Fruit fly (Drosophila melanogaster) whole organism, embryonic: Measurements from ENCODE around the gene CG7377.

Experiments used
- Aef1 ChIP-seq: fragments of 200-800 bp; sonication (Bioruptor generic); IDR thresholded peaks from 3 replicates; pipeline ENCODE4 v1.3.6; 2022; ENCODE audit warnings: missing biosample characterization, missing genetic modification characterization
- CG10565 ChIP-seq: fragments of 200-800 bp; sonication (Bioruptor generic); optimal IDR thresholded peaks from 3 replicates; lab custom pipeline; 2016; ENCODE audit warnings: missing biosample characterization, mild to moderate bottlenecking, missing genetic modification characterization
- CG12391 ChIP-seq: fragments of 200-800 bp; sonication (Bioruptor generic); optimal IDR thresholded peaks from 3 replicates; lab custom pipeline; 2018; ENCODE audit warnings: missing biosample characterization, mild to moderate bottlenecking, missing genetic modification characterization, moderate library complexity
- CG12744 ChIP-seq: fragments of 200-800 bp; sonication (Bioruptor generic); optimal IDR thresholded peaks from 2 replicates; lab custom pipeline; 2016; ENCODE audit warnings: missing biosample characterization, missing genetic modification characterization
- CG14050 ChIP-seq: fragments of 200-800 bp; sonication (Bioruptor generic); IDR thresholded peaks from 3 replicates; pipeline ENCODE4 v1.3.6; 2022; ENCODE audit warnings: missing biosample characterization, missing genetic modification characterization
- CG14441 ChIP-seq: fragments of 200-800 bp; sonication (Bioruptor generic); IDR thresholded peaks from 2 replicates; pipeline ENCODE4 v1.3.6; 2022; ENCODE audit warnings: missing biosample characterization, missing genetic modification characterization
- CG15479 ChIP-seq: fragments of 200-800 bp; sonication (Bioruptor generic); optimal IDR thresholded peaks from 3 replicates; lab custom pipeline; 2019; ENCODE audit warnings: missing biosample characterization, mild to moderate bottlenecking, missing genetic modification characterization, moderate library complexity
- CG15514 ChIP-seq: fragments of 200-800 bp; sonication (Bioruptor generic); optimal IDR thresholded peaks from 3 replicates; lab custom pipeline; 2017; ENCODE audit warnings: missing biosample characterization, missing genetic modification characterization, mild to moderate bottlenecking, moderate library complexity, missing genetic modification reagents
- CG16813 ChIP-seq: fragments of 200-800 bp; sonication (Bioruptor generic); IDR thresholded peaks from 3 replicates; pipeline ENCODE4 v1.3.6; 2022; ENCODE audit warnings: missing biosample characterization, missing genetic modification characterization; ENCODE audit not compliant: partially characterized antibody
- CG1832 ChIP-seq: fragments of 200-800 bp; sonication (Bioruptor generic); optimal IDR thresholded peaks from 2 replicates; lab custom pipeline; 2017; ENCODE audit warnings: missing biosample characterization, mild to moderate bottlenecking, missing genetic modification characterization, inconsistent platforms
- CG2889 ChIP-seq: fragments of 200-800 bp; sonication (Bioruptor generic); IDR thresholded peaks from 3 replicates; pipeline ENCODE4 v1.3.6; 2022; ENCODE audit warnings: missing biosample characterization, missing genetic modification characterization
- CG31224 ChIP-seq: fragments of 200-800 bp; sonication (Bioruptor generic); IDR thresholded peaks from 2 replicates; pipeline ENCODE4 v1.3.6; 2022; ENCODE audit warnings: missing biosample characterization, missing genetic modification characterization
- CG3163 ChIP-seq: fragments of 200-800 bp; sonication (Bioruptor generic); optimal IDR thresholded peaks from 3 replicates; lab custom pipeline; 2016; ENCODE audit warnings: missing biosample characterization, missing genetic modification characterization
- CG34422 ChIP-seq: fragments of 200-800 bp; sonication (Bioruptor generic); IDR thresholded peaks from 3 replicates; pipeline ENCODE4 v1.3.6; 2022; ENCODE audit warnings: missing biosample characterization, missing genetic modification characterization
- CG4360 ChIP-seq: fragments of 200-800 bp; sonication (Bioruptor generic); IDR thresholded peaks from 2 replicates; pipeline ENCODE4 v1.3.6; 2022; ENCODE audit warnings: missing biosample characterization, missing genetic modification characterization
- CG4854 ChIP-seq: fragments of 200-800 bp; sonication (Bioruptor generic); optimal IDR thresholded peaks from 2 replicates; lab custom pipeline; 2016; ENCODE audit warnings: missing biosample characterization, missing genetic modification characterization, inconsistent platforms
- CG8765 ChIP-seq: fragments of 200-800 bp; sonication (Bioruptor generic); IDR thresholded peaks from 2 replicates; pipeline ENCODE4 v1.3.6; 2022; ENCODE audit warnings: missing biosample characterization, missing genetic modification characterization
- CHES-1-like ChIP-seq: fragments of 200-800 bp; sonication (Bioruptor generic); optimal IDR thresholded peaks from 2 replicates; lab custom pipeline; 2016; ENCODE audit warnings: missing biosample characterization, missing genetic modification characterization
- Deaf1 ChIP-seq: fragments of 200-800 bp; optimal IDR thresholded peaks from 3 replicates; lab custom pipeline; 2019; ENCODE audit warnings: missing biosample characterization, mild to moderate bottlenecking, missing genetic modification characterization, moderate library complexity
- Eip74EF ChIP-seq, 2 experiments: fragments of 200-800 bp in 1 of 2; fragments of >200 bp in 1 of 2; sonication (Bioruptor generic) in 1 of 2; optimal IDR thresholded peaks; 2 replicates each; lab custom pipeline; 2017 to 2019; ENCODE audit warnings: missing biosample characterization in 2 of 2, missing genetic modification characterization in 2 of 2, mild to moderate bottlenecking in 1 of 2, moderate library complexity in 1 of 2
- Elba2 ChIP-seq: fragments of 200-800 bp; sonication (Bioruptor generic); optimal IDR thresholded peaks from 3 replicates; lab custom pipeline; 2016; ENCODE audit warnings: missing biosample characterization, missing genetic modification characterization
- Hr51 ChIP-seq, 2 experiments: fragments of 200-800 bp; sonication (Bioruptor generic); optimal IDR thresholded peaks; 2 replicates in 1 of 2; 3 replicates in 1 of 2; lab custom pipeline; 2016 to 2018; ENCODE audit warnings: missing biosample characterization in 2 of 2, missing genetic modification characterization in 2 of 2, mild to moderate bottlenecking in 1 of 2, moderate library complexity in 1 of 2
- Hr78 ChIP-seq, 2 experiments: fragments of 200-800 bp in 1 of 2; fragments of >200 bp in 1 of 2; sonication (Bioruptor generic) in 1 of 2; optimal IDR thresholded peaks; 2 replicates each; lab custom pipeline; 2017 to 2019; ENCODE audit warnings: missing biosample characterization in 2 of 2, missing genetic modification characterization in 2 of 2, mild to moderate bottlenecking in 1 of 2, moderate library complexity in 1 of 2
- Neu2 ChIP-seq: fragments of 200-800 bp; sonication (Bioruptor generic); optimal IDR thresholded peaks from 3 replicates; lab custom pipeline; 2016; ENCODE audit warnings: missing biosample characterization, missing genetic modification characterization, borderline replicate concordance
- Rx ChIP-seq: fragments of 200-800 bp; sonication (Bioruptor generic); IDR thresholded peaks from 2 replicates; pipeline ENCODE4 v1.3.6; 2022; ENCODE audit warnings: missing biosample characterization, missing genetic modification characterization
- Spps ChIP-seq: fragments of 200-800 bp; sonication (Bioruptor generic); optimal IDR thresholded peaks from 2 replicates; lab custom pipeline; 2018; ENCODE audit warnings: missing biosample characterization, mild to moderate bottlenecking, missing genetic modification characterization
- br ChIP-seq: fragments of >200 bp; optimal IDR thresholded peaks from 2 replicates; lab custom pipeline; 2017
- chinmo ChIP-seq: fragments of 200-800 bp; sonication (Bioruptor generic); IDR thresholded peaks from 4 replicates; pipeline ENCODE4 v1.3.6; 2022; ENCODE audit warnings: missing biosample characterization, missing genetic modification characterization; ENCODE audit not compliant: partially characterized antibody
- chn ChIP-seq: fragments of 200-800 bp; sonication (Bioruptor generic); optimal IDR thresholded peaks from 2 replicates; lab custom pipeline; 2016; ENCODE audit warnings: missing biosample characterization, missing genetic modification characterization
- en ChIP-seq: fragments of 200-800 bp; sonication (Bioruptor generic); optimal IDR thresholded peaks from 2 replicates; lab custom pipeline; 2016; ENCODE audit warnings: missing biosample characterization, missing genetic modification characterization
- gce ChIP-seq: fragments of 200-800 bp; sonication (Bioruptor generic); IDR thresholded peaks from 3 replicates; pipeline ENCODE4 v1.3.6; 2022; ENCODE audit warnings: missing biosample characterization, missing genetic modification characterization
- her ChIP-seq: fragments of 200-800 bp; sonication (Bioruptor generic); optimal IDR thresholded peaks from 2 replicates; lab custom pipeline; 2016; ENCODE audit warnings: missing biosample characterization, missing genetic modification characterization
- ind ChIP-seq: fragments of 200-800 bp; sonication (Bioruptor generic); optimal IDR thresholded peaks from 3 replicates; lab custom pipeline; 2016; ENCODE audit warnings: missing biosample characterization, missing genetic modification characterization
- inv ChIP-seq: fragments of 200-800 bp; sonication (Bioruptor generic); IDR thresholded peaks from 2 replicates; pipeline ENCODE4 v1.3.6; 2022; ENCODE audit warnings: missing biosample characterization, missing genetic modification characterization; ENCODE audit not compliant: partially characterized antibody
- kni ChIP-seq: fragments of 200-800 bp; sonication (Bioruptor generic); optimal IDR thresholded peaks from 3 replicates; lab custom pipeline; 2017; ENCODE audit warnings: mild to moderate bottlenecking, missing biosample characterization, missing genetic modification reagents, missing genetic modification characterization
- peb ChIP-seq: fragments of 200-800 bp; sonication (Bioruptor generic); IDR thresholded peaks from 2 replicates; pipeline ENCODE4 v1.3.6; 2022; ENCODE audit warnings: missing biosample characterization, missing genetic modification characterization
- pho ChIP-seq: fragments of 200-800 bp; sonication (Bioruptor generic); optimal IDR thresholded peaks from 2 replicates; lab custom pipeline; 2016; ENCODE audit warnings: missing biosample characterization, missing genetic modification characterization
- pros ChIP-seq: fragments of 200-800 bp; sonication (Bioruptor generic); optimal IDR thresholded peaks from 3 replicates; lab custom pipeline; 2019; ENCODE audit warnings: missing biosample characterization, mild to moderate bottlenecking, missing genetic modification characterization, moderate library complexity
- rib ChIP-seq: fragments of 200-800 bp; sonication (Bioruptor generic); IDR thresholded peaks from 2 replicates; pipeline ENCODE4 v1.3.6; 2022; ENCODE audit warnings: missing biosample characterization, missing genetic modification characterization
- sd ChIP-seq: fragments of 200-800 bp; sonication (Bioruptor generic); optimal IDR thresholded peaks from 3 replicates; lab custom pipeline; 2018; ENCODE audit warnings: missing biosample characterization, mild to moderate bottlenecking, missing genetic modification characterization, moderate library complexity
- slp2 ChIP-seq: fragments of 200-800 bp; sonication (Bioruptor generic); optimal IDR thresholded peaks from 2 replicates; lab custom pipeline; 2016; ENCODE audit warnings: missing biosample characterization, missing genetic modification characterization
- so ChIP-seq: fragments of 200-800 bp; sonication (Bioruptor generic); IDR thresholded peaks from 3 replicates; pipeline ENCODE4 v1.3.6; 2022; ENCODE audit warnings: missing biosample characterization, missing genetic modification characterization
- sob ChIP-seq: fragments of 200-800 bp; sonication (Bioruptor generic); IDR thresholded peaks from 2 replicates; pipeline ENCODE4 v1.3.6; 2022; ENCODE audit warnings: missing biosample characterization, missing genetic modification characterization
- stwl ChIP-seq: fragments of 200-800 bp; sonication (Bioruptor generic); optimal IDR thresholded peaks from 3 replicates; lab custom pipeline; 2018; ENCODE audit warnings: missing biosample characterization, mild to moderate bottlenecking, missing genetic modification characterization, moderate library complexity
- tio ChIP-seq: fragments of 200-800 bp; sonication (Bioruptor generic); optimal IDR thresholded peaks from 2 replicates; lab custom pipeline; 2017; ENCODE audit warnings: missing biosample characterization, missing genetic modification characterization, inconsistent platforms
- wek ChIP-seq: fragments of 200-800 bp; sonication (Bioruptor generic); optimal IDR thresholded peaks from 3 replicates; lab custom pipeline; 2018; ENCODE audit warnings: missing biosample characterization, mild to moderate bottlenecking, missing genetic modification characterization, moderate library complexity

Gene CG7377

dm6 chr3L:11582097-11582496 lies 7.4 kb upstream of the CG7377 start, which contains the start of gene CG33269:
Gene CG33269, minus strand, starts transcription at chr3L:11582197.
- no peak for TF ChIP-seq en (GFP tag; lab: Kevin White, UChicago)
- no peak for TF ChIP-seq tio (GFP tag; lab: Kevin White, UChicago)
- TF ChIP-seq sob (GFP tag; lab: Robert Waterston, UW), result no peak
- no peak for TF ChIP-seq CG4854 (GFP tag; lab: Kevin White, UChicago)
- TF ChIP-seq pho (GFP tag; lab: Kevin White, UChicago), result no peak
- TF ChIP-seq Spps, result no peak
- TF ChIP-seq Neu2, result no peak
- TF ChIP-seq slp2 (GFP tag; lab: Kevin White, UChicago), result no peak
- no peak for TF ChIP-seq CG14441 (GFP tag; lab: Robert Waterston, UW)
- no peak for TF ChIP-seq CG15514
- TF ChIP-seq Rx (GFP tag; lab: Robert Waterston, UW), result no peak
- TF ChIP-seq Aef1, result no peak

- TF ChIP-seq her (GFP tag; lab: Kevin White, UChicago), result no peak
- no peak for TF ChIP-seq CG10565 (GFP tag; lab: Kevin White, UChicago)
- TF ChIP-seq CG14050 (GFP tag; lab: Robert Waterston, UW), result no peak
- no peak for TF ChIP-seq CG2889 (GFP tag; lab: Robert Waterston, UW)
- no peak for TF ChIP-seq Elba2
- TF ChIP-seq CG12744 (GFP tag; lab: Kevin White, UChicago), result no peak
- TF ChIP-seq br (lab: Kevin White, UChicago), result no peak
Measured at dm6 chr3L:11583964-11584363, 5.5 kb upstream of the CG7377 start, which contains the start of gene CG32086. Gene CG32086, minus strand, starts transcription at chr3L:11584064.

- no peak for TF ChIP-seq wek (GFP tag; lab: Kevin White, UChicago)
- peak; percentile 21; the same call in 1 of the 3 replicates for TF ChIP-seq CG16813
- peak; percentile 5 for TF ChIP-seq sd
- TF ChIP-seq Aef1, result peak; percentile 16; the same call in 1 of the 3 replicates
- TF ChIP-seq ind (GFP tag; lab: Kevin White, UChicago), result no peak
- 0 out of 3 replicates have a peak, but pooled peaks have one; percentile 7 for TF ChIP-seq so (GFP tag; lab: Robert Waterston, UW)
- peak; percentile 88 for TF ChIP-seq CG3163 (GFP tag; lab: Kevin White, UChicago)
- peak; percentile 25 for TF ChIP-seq stwl (tag; lab: Kevin White, UChicago)
- TF ChIP-seq Eip74EF (GFP tag; optimal IDR thresholded peaks at IDR 0.05; lab: Kevin White, UChicago), result peak in 1 of 2 experiments; percentile 45
- peak; percentile 92 for TF ChIP-seq chinmo (GFP tag; lab: Robert Waterston, UW)
- peak; percentile 69; the same call in 1 of the 2 replicates for TF ChIP-seq rib (GFP tag; lab: Robert Waterston, UW)
- TF ChIP-seq gce (GFP tag; lab: Robert Waterston, UW), result peak; percentile 36; the same call in 1 of the 3 replicates
- TF ChIP-seq CG8765 (GFP tag; lab: Robert Waterston, UW), result peak; percentile 34; the same call in 1 of the 2 replicates
- TF ChIP-seq inv (GFP tag; lab: Robert Waterston, UW), result 0 out of 2 replicates have a peak, but pooled peaks have one; percentile 21
- TF ChIP-seq CG31224 (GFP tag; lab: Robert Waterston, UW), result no peak
- no peak for TF ChIP-seq Hr51 (GFP tag; optimal IDR thresholded peaks at IDR 0.05; lab: Kevin White, UChicago)
- TF ChIP-seq CG1832 (GFP tag; lab: Kevin White, UChicago), result peak; percentile 90
- peak; percentile 14 for TF ChIP-seq chn (GFP tag; lab: Kevin White, UChicago)
- TF ChIP-seq Hr78 (GFP tag; optimal IDR thresholded peaks at IDR 0.05; lab: Kevin White, UChicago), result peak in 1 of 2 experiments; percentile 92
- TF ChIP-seq CG15479 (GFP tag; lab: Kevin White, UChicago), result peak; percentile 86
- TF ChIP-seq CHES-1-like, result peak; percentile 25
- TF ChIP-seq pros (GFP tag; lab: Kevin White, UChicago), result peak; percentile 87
- TF ChIP-seq peb (GFP tag; lab: Robert Waterston, UW), result peak; percentile 46; the same call in 1 of the 2 replicates
- peak; percentile 88 for TF ChIP-seq CG4360
- peak; percentile 44 for TF ChIP-seq Deaf1 (tag; lab: Kevin White, UChicago)
- TF ChIP-seq kni (GFP tag; lab: Kevin White, UChicago), result peak; percentile 69
- TF ChIP-seq CG34422, result peak; percentile 76; the same call in 1 of the 3 replicates
- no peak for TF ChIP-seq CG12391 (tag; lab: Kevin White, UChicago)
Measured at dm6 chr3L:11586794-11587462, 2.6 kb upstream of the CG7377 start.
